Worm (Caenorhabditis elegans) whole organism, L4/young adult: ENCODE data around the gene lin-32.

Experiments used
- dao-5 ChIP-seq: sonication (generic microtip); optimal IDR thresholded peaks from 2 replicates; lab custom pipeline; 2016; ENCODE audit warnings: missing genotype, missing genetic modification characterization, moderate library complexity, missing compliant biosample characterization
- him-1 ChIP-seq: sonication (generic microtip); optimal IDR thresholded peaks from 2 replicates; lab custom pipeline; 2016; ENCODE audit warnings: missing genotype, missing genetic modification reagents, missing genetic modification characterization, missing compliant biosample characterization

ce11 chrX:2212141-2212540, 17.8 kb downstream of the lin-32 start:
- TF ChIP-seq dao-5 (no peak), him-1 (tag; lab: Kevin White, UChicago) (no peak)
